Fruit fly (Drosophila melanogaster): ENCODE data around the gene Itpr.

- TF ChIP-seq Sox102F (GFP tag; optimal IDR thresholded peaks at IDR 0.05) (no peak), cyc (GFP tag; optimal IDR thresholded peaks at IDR 0.05) (peak; percentile 58), achi (GFP tag; optimal IDR thresholded peaks at IDR 0.05) (no peak), fd85E (GFP tag; optimal IDR thresholded peaks at IDR 0.05) (no peak), CG6276 (GFP tag; optimal IDR thresholded peaks at IDR 0.05) (no peak), svp (GFP tag) (no peak), CG11902 (GFP tag; optimal IDR thresholded peaks at IDR 0.05) (peak; percentile 28), Ets21C (GFP tag; optimal IDR thresholded peaks at IDR 0.05) (no peak), CG34406 (GFP tag; optimal IDR thresholded peaks at IDR 0.05) (peak; percentile 60), Blimp-1 (GFP tag; optimal IDR thresholded peaks at IDR 0.05) (no peak), CG16779 (tag; optimal IDR thresholded peaks at IDR 0.05) (no peak)
Observed at dm6 chr3R:5485295-5485718, 31.6 kb upstream of the Itpr start, which contains the start of gene CG31550.
